Fruit fly (Drosophila melanogaster) whole organism, embryonic: ENCODE results near the gene Bili.

ENCODE experiments used
- C15 ChIP-seq: fragments of 200-800 bp; sonication (Bioruptor generic); IDR thresholded peaks from 3 replicates; pipeline ENCODE4 v1.3.6; 2022; ENCODE audit warnings: missing biosample characterization, missing genetic modification characterization
- CG13424 ChIP-seq: fragments of 200-800 bp; sonication (Bioruptor generic); optimal IDR thresholded peaks from 2 replicates; lab custom pipeline; 2019; ENCODE audit warnings: missing biosample characterization, mild to moderate bottlenecking, missing genetic modification characterization, moderate library complexity
- CG13894 ChIP-seq: fragments of 200-800 bp; sonication (Bioruptor generic); optimal IDR thresholded peaks from 3 replicates; lab custom pipeline; 2018; ENCODE audit warnings: missing biosample characterization, mild to moderate bottlenecking, missing genetic modification characterization, moderate library complexity
- CG14667 ChIP-seq: fragments of 200-800 bp; sonication (Bioruptor generic); IDR thresholded peaks from 2 replicates; pipeline ENCODE4 v1.3.6; 2022; ENCODE audit warnings: missing biosample characterization, missing genetic modification characterization
- CG16863 ChIP-seq: fragments of 200-800 bp; sonication (Bioruptor generic); optimal IDR thresholded peaks from 3 replicates; lab custom pipeline; 2016; ENCODE audit warnings: missing biosample characterization, missing genetic modification characterization
- CG18011 ChIP-seq: fragments of 200-800 bp; sonication (Bioruptor generic); optimal IDR thresholded peaks from 2 replicates; lab custom pipeline; 2017; ENCODE audit warnings: missing biosample characterization, missing genetic modification characterization, mild to moderate bottlenecking, moderate library complexity, missing genotype
- CG18262 ChIP-seq: fragments of 200-800 bp; optimal IDR thresholded peaks from 3 replicates; lab custom pipeline; 2019; ENCODE audit warnings: missing biosample characterization, mild to moderate bottlenecking, missing genetic modification characterization, moderate library complexity
- CG2889 ChIP-seq: fragments of 200-800 bp; sonication (Bioruptor generic); IDR thresholded peaks from 3 replicates; pipeline ENCODE4 v1.3.6; 2022; ENCODE audit warnings: missing biosample characterization, missing genetic modification characterization
- CG32767 ChIP-seq: fragments of 200-800 bp; sonication (Bioruptor generic); IDR thresholded peaks from 2 replicates; pipeline ENCODE4 v1.3.6; 2022; ENCODE audit warnings: missing biosample characterization, missing genetic modification characterization
- CG33557 ChIP-seq: fragments of 200-800 bp; sonication (Bioruptor generic); optimal IDR thresholded peaks from 2 replicates; lab custom pipeline; 2019; ENCODE audit warnings: missing biosample characterization, mild to moderate bottlenecking, missing genetic modification characterization, moderate library complexity
- CG34224 ChIP-seq: fragments of 200-800 bp; sonication (Bioruptor generic); IDR thresholded peaks from 3 replicates; pipeline ENCODE4 v1.3.6; 2022; ENCODE audit warnings: missing biosample characterization, missing genetic modification characterization; ENCODE audit not compliant: partially characterized antibody
- CG7271 ChIP-seq: fragments of 200-800 bp; sonication (Bioruptor generic); optimal IDR thresholded peaks from 2 replicates; lab custom pipeline; 2018; ENCODE audit warnings: missing biosample characterization, mild to moderate bottlenecking, missing genetic modification characterization, moderate library complexity
- CG7839 ChIP-seq: fragments of 200-800 bp; sonication (Bioruptor generic); optimal IDR thresholded peaks from 3 replicates; lab custom pipeline; 2018; ENCODE audit warnings: missing biosample characterization, mild to moderate bottlenecking, missing genetic modification characterization, moderate library complexity
- CG7928 ChIP-seq: fragments of 200-800 bp; sonication (Bioruptor generic); optimal IDR thresholded peaks from 2 replicates; lab custom pipeline; 2017; ENCODE audit warnings: missing biosample characterization, mild to moderate bottlenecking, missing genetic modification characterization
- CG7963 ChIP-seq: fragments of 200-800 bp; sonication (Bioruptor generic); IDR thresholded peaks from 3 replicates; pipeline ENCODE4 v1.3.6; 2022; ENCODE audit warnings: missing biosample characterization, missing genetic modification characterization; ENCODE audit not compliant: partially characterized antibody
- CG8290 ChIP-seq, 3 experiments: fragments of 200-800 bp; sonication (Bioruptor generic); optimal IDR thresholded peaks; 2 replicates each; lab custom pipeline; 2016 to 2019; ENCODE audit warnings: missing biosample characterization in 3 of 3, missing genetic modification characterization in 3 of 3, mild to moderate bottlenecking in 2 of 3, moderate library complexity in 1 of 3
- CG9876 ChIP-seq: fragments of 200-800 bp; sonication (Bioruptor generic); optimal IDR thresholded peaks from 2 replicates; lab custom pipeline; 2016; ENCODE audit warnings: missing biosample characterization, missing genetic modification characterization
- Camta ChIP-seq: fragments of 200-800 bp; sonication (Bioruptor generic); optimal IDR thresholded peaks from 2 replicates; lab custom pipeline; 2016; ENCODE audit warnings: missing biosample characterization, missing genetic modification characterization
- Dip2 ChIP-seq: fragments of 200-800 bp; sonication (Bioruptor generic); IDR thresholded peaks from 2 replicates; pipeline ENCODE4 v1.3.6; 2022; ENCODE audit warnings: missing biosample characterization, missing genetic modification characterization
- Eip74EF ChIP-seq, 2 experiments: fragments of 200-800 bp in 1 of 2; fragments of >200 bp in 1 of 2; sonication (Bioruptor generic) in 1 of 2; optimal IDR thresholded peaks; 2 replicates each; lab custom pipeline; 2017 to 2019; ENCODE audit warnings: missing biosample characterization in 2 of 2, missing genetic modification characterization in 2 of 2, mild to moderate bottlenecking in 1 of 2, moderate library complexity in 1 of 2
- Hand ChIP-seq: fragments of 200-800 bp; sonication (Bioruptor generic); optimal IDR thresholded peaks from 2 replicates; lab custom pipeline; 2017; ENCODE audit warnings: mild to moderate bottlenecking, missing biosample characterization, missing genetic modification reagents, missing genetic modification characterization
- Hr51 ChIP-seq, 2 experiments: fragments of 200-800 bp; sonication (Bioruptor generic); optimal IDR thresholded peaks; 2 replicates in 1 of 2; 3 replicates in 1 of 2; lab custom pipeline; 2016 to 2018; ENCODE audit warnings: missing biosample characterization in 2 of 2, missing genetic modification characterization in 2 of 2, mild to moderate bottlenecking in 1 of 2, moderate library complexity in 1 of 2
- Lpt ChIP-seq: fragments of >200 bp; optimal IDR thresholded peaks from 2 replicates; lab custom pipeline; 2018; ENCODE audit warnings: missing biosample characterization, missing genetic modification characterization
- Max ChIP-seq: fragments of 200-800 bp; sonication (Bioruptor generic); optimal IDR thresholded peaks from 2 replicates; lab custom pipeline; 2016; ENCODE audit warnings: missing biosample characterization, mild to moderate bottlenecking, missing genetic modification characterization
- NK7.1 ChIP-seq: fragments of 200-800 bp; sonication (Bioruptor generic); optimal IDR thresholded peaks from 3 replicates; lab custom pipeline; 2016; ENCODE audit warnings: missing biosample characterization, missing genetic modification characterization
- Optix ChIP-seq: fragments of 200-800 bp; sonication (Bioruptor generic); IDR thresholded peaks from 3 replicates; pipeline ENCODE4 v1.3.6; 2022; ENCODE audit warnings: missing biosample characterization, missing genetic modification characterization
- Ravus ChIP-seq: fragments of 200-800 bp; sonication (Bioruptor generic); IDR thresholded peaks from 2 replicates; pipeline ENCODE4 v1.3.6; 2022; ENCODE audit warnings: missing biosample characterization, missing genetic modification characterization
- Six4 ChIP-seq: fragments of 200-800 bp; sonication (Bioruptor generic); optimal IDR thresholded peaks from 2 replicates; lab custom pipeline; 2016; ENCODE audit warnings: missing biosample characterization, missing genetic modification characterization
- Sox100B ChIP-seq: fragments of 200-800 bp; sonication (Bioruptor generic); optimal IDR thresholded peaks from 3 replicates; lab custom pipeline; 2018; ENCODE audit warnings: missing biosample characterization, mild to moderate bottlenecking, missing genetic modification characterization
- aop ChIP-seq: fragments of 200-800 bp; sonication (Bioruptor generic); IDR thresholded peaks from 2 replicates; pipeline ENCODE4 v1.3.6; 2022; ENCODE audit warnings: missing biosample characterization, missing genetic modification characterization
- ap ChIP-seq: fragments of 200-800 bp; sonication (Bioruptor generic); IDR thresholded peaks from 2 replicates; pipeline ENCODE4 v1.3.6; 2022; ENCODE audit warnings: missing biosample characterization, missing genetic modification characterization
- ato ChIP-seq: fragments of 200-800 bp; sonication (Bioruptor generic); IDR thresholded peaks from 2 replicates; pipeline ENCODE4 v1.3.6; 2022; ENCODE audit warnings: missing biosample characterization, missing genetic modification characterization; ENCODE audit not compliant: partially characterized antibody
- ftz-f1 ChIP-seq: fragments of 200-800 bp; sonication (Bioruptor generic); optimal IDR thresholded peaks from 2 replicates; lab custom pipeline; 2016; ENCODE audit warnings: missing biosample characterization, missing genetic modification characterization
- gsb ChIP-seq: fragments of 200-800 bp; sonication (Bioruptor generic); IDR thresholded peaks from 2 replicates; pipeline ENCODE4 v1.3.6; 2022; ENCODE audit warnings: missing biosample characterization, missing genetic modification characterization
- lbe ChIP-seq: fragments of 200-800 bp; sonication (Bioruptor generic); optimal IDR thresholded peaks from 2 replicates; lab custom pipeline; 2016; ENCODE audit warnings: missing biosample characterization, mild to moderate bottlenecking, missing genetic modification characterization
- luna ChIP-seq: fragments of 200-800 bp; sonication (Bioruptor generic); optimal IDR thresholded peaks from 2 replicates; lab custom pipeline; 2016; ENCODE audit warnings: missing biosample characterization, missing genetic modification characterization
- nerfin-2 ChIP-seq: fragments of 200-800 bp; sonication (Bioruptor generic); IDR thresholded peaks from 2 replicates; pipeline ENCODE4 v1.3.6; 2022; ENCODE audit warnings: missing biosample characterization, missing genetic modification characterization; ENCODE audit not compliant: partially characterized antibody
- nom ChIP-seq: fragments of 200-800 bp; sonication (Bioruptor generic); optimal IDR thresholded peaks from 2 replicates; lab custom pipeline; 2017; ENCODE audit warnings: missing biosample characterization, missing genetic modification characterization, mild to moderate bottlenecking, moderate library complexity, missing genetic modification reagents
- sens ChIP-seq: fragments of 200-800 bp; sonication (Bioruptor generic); peaks from one replicate; lab custom pipeline; 2016; ENCODE audit warnings: missing biosample characterization, missing genetic modification characterization
- shn ChIP-seq: fragments of 200-800 bp; sonication (Bioruptor generic); optimal IDR thresholded peaks from 3 replicates; lab custom pipeline; 2016; ENCODE audit warnings: missing biosample characterization, missing genetic modification characterization
- sim ChIP-seq: fragments of 200-800 bp; sonication (Bioruptor generic); IDR thresholded peaks from 2 replicates; pipeline ENCODE4 v1.3.6; 2022; ENCODE audit warnings: missing biosample characterization, missing genetic modification characterization
- sisA ChIP-seq: fragments of 200-800 bp; sonication (Bioruptor generic); IDR thresholded peaks from 2 replicates; pipeline ENCODE4 v1.3.6; 2022; ENCODE audit warnings: missing biosample characterization, missing genetic modification characterization
- tap ChIP-seq: fragments of 200-800 bp; optimal IDR thresholded peaks from 3 replicates; lab custom pipeline; 2019; ENCODE audit warnings: missing biosample characterization, mild to moderate bottlenecking, missing genetic modification characterization, moderate library complexity
- trh ChIP-seq: fragments of 200-800 bp; sonication (Bioruptor generic); optimal IDR thresholded peaks from 2 replicates; lab custom pipeline; 2016; ENCODE audit warnings: missing biosample characterization, missing genetic modification characterization
- tup ChIP-seq: fragments of 200-800 bp; sonication (Bioruptor generic); optimal IDR thresholded peaks from 2 replicates; lab custom pipeline; 2016; ENCODE audit warnings: missing biosample characterization, mild to moderate bottlenecking, missing genetic modification characterization, moderate library complexity
- zf30C ChIP-seq: fragments of 200-800 bp; sonication (Bioruptor generic); optimal IDR thresholded peaks from 3 replicates; lab custom pipeline; 2018; ENCODE audit warnings: missing biosample characterization, mild to moderate bottlenecking, missing genetic modification characterization
- zfh1 ChIP-seq: fragments of 200-800 bp; sonication (Bioruptor generic); IDR thresholded peaks from 3 replicates; pipeline ENCODE4 v1.3.6; 2022; ENCODE audit warnings: missing biosample characterization, missing genetic modification characterization
- zfh2 ChIP-seq: fragments of 200-800 bp; sonication (Bioruptor generic); optimal IDR thresholded peaks from 2 replicates; lab custom pipeline; 2016; ENCODE audit warnings: missing biosample characterization, missing genetic modification characterization

The Bili gene

dm6 chr3R:25183484-25184442 lies 52.7 kb downstream of the Bili start, which contains the start of gene dan (continued):
- TF ChIP-seq Sox100B (peak; percentile 38), tup (GFP tag; lab: Kevin White, UChicago) (no peak), luna (GFP tag; lab: Kevin White, UChicago) (no peak), Hand (GFP tag; lab: Kevin White, UChicago) (no peak), CG9876 (no peak), nom (GFP tag; lab: Kevin White, UChicago) (no peak), Max (GFP tag; lab: Kevin White, UChicago) (no peak), zfh2 (GFP tag; lab: Kevin White, UChicago) (no peak), trh (no peak), CG7928 (no peak), Lpt (GFP tag; lab: Kevin White, UChicago) (no peak), Ravus (GFP tag; lab: Robert Waterston, UW) (no peak), Hr51 (GFP tag; optimal IDR thresholded peaks at IDR 0.05; lab: Kevin White, UChicago) (peak in 1 of 2 experiments; percentile 48), CG13424 (tag; lab: Kevin White, UChicago) (peak; percentile 61), ap (no peak), CG7839 (tag; lab: Kevin White, UChicago) (peak; percentile 71), ato (GFP tag; lab: Robert Waterston, UW) (no peak), Camta (peak; percentile 2), CG18262 (tag; lab: Kevin White, UChicago) (peak; percentile 74), Eip74EF (GFP tag; optimal IDR thresholded peaks at IDR 0.05; lab: Kevin White, UChicago) (no peak), CG7963 (GFP tag; lab: Robert Waterston, UW) (no peak), nerfin-2 (GFP tag; lab: Robert Waterston, UW) (no peak), CG16863 (GFP tag; lab: Kevin White, UChicago) (no peak), CG32767 (GFP tag; lab: Robert Waterston, UW) (no peak), NK7.1 (GFP tag; lab: Kevin White, UChicago) (no peak), tap (no peak), sim (GFP tag; lab: Robert Waterston, UW) (no peak), CG8290 (GFP tag; optimal IDR thresholded peaks at IDR 0.05; lab: Kevin White, UChicago) (no peak), CG8290 (tag; optimal IDR thresholded peaks at IDR 0.05; lab: Kevin White, UChicago) (no peak), sisA (GFP tag; lab: Robert Waterston, UW) (no peak), lbe (no peak), C15 (GFP tag; lab: Robert Waterston, UW) (no peak), CG18011 (GFP tag; lab: Kevin White, UChicago) (no peak), CG7271 (peak; percentile 67), CG33557 (GFP tag; lab: Kevin White, UChicago) (peak; percentile 27), aop (GFP tag; lab: Robert Waterston, UW) (no peak), gsb (GFP tag; lab: Robert Waterston, UW) (no peak), zfh1 (GFP tag; lab: Robert Waterston, UW) (no peak; the same call in 2 of the 3 replicates), shn (GFP tag; lab: Kevin White, UChicago) (no peak), Optix (GFP tag; lab: Robert Waterston, UW) (no peak), ftz-f1 (GFP tag; lab: Kevin White, UChicago) (no peak), sens (GFP tag; lab: Kevin White, UChicago) (peak; percentile 83), CG34224 (no peak), Six4 (GFP tag; lab: Kevin White, UChicago) (no peak), zf30C (GFP tag; lab: Kevin White, UChicago) (peak; percentile 86), CG13894 (no peak), CG14667 (GFP tag; lab: Robert Waterston, UW) (no peak), Dip2 (GFP tag; lab: Robert Waterston, UW) (no peak), CG2889 (GFP tag; lab: Robert Waterston, UW) (no peak)
